Worm (Caenorhabditis elegans) whole organism, L1 larva: ENCODE measurements around the gene F42E8.1.

Experiments
- C04F5.9 ChIP-seq: sonication (generic microtip); optimal IDR thresholded peaks from 2 replicates; lab custom pipeline; 2016; ENCODE audit warnings: missing genetic modification characterization, missing compliant biosample characterization
- C16A3.4 ChIP-seq: fragments of 150-350 bp; optimal IDR thresholded peaks from 2 replicates; lab custom pipeline; 2014; ENCODE audit warnings: missing biosample characterization, missing genetic modification characterization
- C34B4.2 ChIP-seq: sonication (generic microtip); optimal IDR thresholded peaks from 2 replicates; lab custom pipeline; 2017; ENCODE audit warnings: mild to moderate bottlenecking, missing genetic modification characterization, missing compliant biosample characterization
- aha-1 ChIP-seq: fragments of 150-350 bp; optimal IDR thresholded peaks from 2 replicates; lab custom pipeline; 2014; ENCODE audit warnings: missing biosample characterization, missing genetic modification characterization
- aly-2 ChIP-seq: fragments of 150-350 bp; optimal IDR thresholded peaks from 2 replicates; lab custom pipeline; 2014; ENCODE audit warnings: missing biosample characterization, missing genetic modification characterization
- ceh-63 ChIP-seq: fragments of 200-800 bp; sonication (Bioruptor generic); optimal IDR thresholded peaks from 2 replicates; lab custom pipeline; 2018; ENCODE audit warnings: mild to moderate bottlenecking, missing genetic modification characterization, missing compliant biosample characterization
- ceh-90 ChIP-seq: sonication (generic microtip); optimal IDR thresholded peaks from 2 replicates; lab custom pipeline; 2016; ENCODE audit warnings: missing genetic modification characterization, missing compliant biosample characterization
- ces-1 ChIP-seq: fragments of 150-350 bp; optimal IDR thresholded peaks from 2 replicates; lab custom pipeline; 2014; ENCODE audit warnings: missing biosample characterization, missing genetic modification reagents, missing genetic modification characterization
- dpl-1 ChIP-seq, 3 experiments: fragments of 150-350 bp in 2 of 3; sonication (generic microtip) in 1 of 3; optimal IDR thresholded peaks; 2 replicates each; lab custom pipeline; 2014 to 2017; ENCODE audit warnings: missing biosample characterization in 3 of 3, missing genetic modification characterization in 3 of 3, missing genetic modification reagents in 3 of 3
- dsc-1 ChIP-seq: sonication (generic microtip); optimal IDR thresholded peaks from 2 replicates; lab custom pipeline; 2016; ENCODE audit warnings: mild to moderate bottlenecking, missing genetic modification characterization, missing compliant biosample characterization
- efl-1 ChIP-seq, 4 experiments: fragments of 150-350 bp; optimal IDR thresholded peaks in 3 of 4; peaks in 1 of 4; 1 replicate in 1 of 4; 2 replicates in 3 of 4; lab custom pipeline; 2014; ENCODE audit warnings: missing biosample characterization in 2 of 4, missing genetic modification characterization in 2 of 4, missing genetic modification reagents in 2 of 4
- efl-3 ChIP-seq: fragments of 200-800 bp; sonication (Bioruptor generic); optimal IDR thresholded peaks from 2 replicates; lab custom pipeline; 2018; ENCODE audit warnings: mild to moderate bottlenecking, missing genetic modification characterization, missing compliant biosample characterization
- egl-13 ChIP-seq: sonication (generic microtip); optimal IDR thresholded peaks from 2 replicates; lab custom pipeline; 2016; ENCODE audit warnings: missing genotype, missing genetic modification reagents, missing genetic modification characterization, missing compliant biosample characterization
- egl-27 ChIP-seq, 2 experiments: fragments of 150-350 bp in 1 of 2; sonication (generic microtip); optimal IDR thresholded peaks; 3 replicates each; lab custom pipeline; 2017 to 2018; ENCODE audit warnings: missing biosample characterization in 2 of 2, missing genetic modification characterization in 2 of 2, missing genetic modification reagents in 2 of 2
- elt-2 ChIP-seq: sonication (generic microtip); optimal IDR thresholded peaks from 2 replicates; lab custom pipeline; 2016; ENCODE audit warnings: missing genetic modification characterization, mild to moderate bottlenecking, inconsistent platforms, missing compliant biosample characterization, missing genetic modification reagents
- elt-3 ChIP-seq, 6 experiments: fragments of 150-350 bp in 1 of 6; sonication (generic microtip); optimal IDR thresholded peaks; 2 replicates each; lab custom pipeline; 2017 to 2018; ENCODE audit warnings: missing biosample characterization in 6 of 6, missing genetic modification characterization in 6 of 6, inconsistent platforms in 1 of 6
- fkh-4 ChIP-seq: sonication (generic microtip); optimal IDR thresholded peaks from 2 replicates; lab custom pipeline; 2016; ENCODE audit warnings: missing compliant biosample characterization, missing genetic modification characterization, borderline replicate concordance
- fos-1 ChIP-seq: fragments of 150-350 bp; optimal IDR thresholded peaks from 2 replicates; lab custom pipeline; 2014; ENCODE audit warnings: missing biosample characterization, missing genetic modification characterization
- grh-1 ChIP-seq: fragments of 200-800 bp; sonication (Bioruptor generic); IDR thresholded peaks from 2 replicates; pipeline ENCODE4 v1.3.6; 2022; ENCODE audit warnings: missing genetic modification reagents, missing genetic modification characterization, missing compliant biosample characterization
- hlh-17 ChIP-seq: fragments of 200-800 bp; sonication (Bioruptor generic); optimal IDR thresholded peaks from 2 replicates; lab custom pipeline; 2018; ENCODE audit warnings: missing genetic modification characterization, mild to moderate bottlenecking, missing compliant biosample characterization, moderate library complexity, borderline replicate concordance
- hpl-2 ChIP-seq: fragments of 150-350 bp; optimal IDR thresholded peaks from 2 replicates; lab custom pipeline; 2014; ENCODE audit warnings: missing biosample characterization, missing genetic modification reagents, missing genetic modification characterization
- irx-1 ChIP-seq: sonication (generic microtip); optimal IDR thresholded peaks from 2 replicates; lab custom pipeline; 2016; ENCODE audit warnings: missing genetic modification characterization, missing compliant biosample characterization
- isw-1 ChIP-seq: fragments of 200-800 bp; sonication (Bioruptor generic); IDR thresholded peaks from 2 replicates; pipeline ENCODE4 v1.3.6; 2022; ENCODE audit warnings: missing genetic modification characterization, missing compliant biosample characterization
- jun-1 ChIP-seq: fragments of 150-350 bp; optimal IDR thresholded peaks from 2 replicates; lab custom pipeline; 2014; ENCODE audit warnings: missing biosample characterization, missing genetic modification reagents, missing genetic modification characterization
- lin-13 ChIP-seq: fragments of 150-350 bp; optimal IDR thresholded peaks from 2 replicates; lab custom pipeline; 2014; ENCODE audit warnings: missing biosample characterization, missing genetic modification reagents, missing genetic modification characterization
- lin-15B ChIP-seq: fragments of 150-350 bp; sonication (generic microtip); optimal IDR thresholded peaks from 3 replicates; lab custom pipeline; 2014; ENCODE audit warnings: missing biosample characterization, missing genetic modification characterization
- lsy-2 ChIP-seq, 2 experiments: fragments of 150-350 bp; optimal IDR thresholded peaks; 2 replicates each; lab custom pipeline; 2014; ENCODE audit warnings: missing biosample characterization in 2 of 2, missing genetic modification characterization in 2 of 2
- nhr-11 ChIP-seq: fragments of 150-350 bp; optimal IDR thresholded peaks from 2 replicates; lab custom pipeline; 2014; ENCODE audit warnings: missing biosample characterization, missing genetic modification characterization
- nhr-12 ChIP-seq: sonication (generic microtip); optimal IDR thresholded peaks from 2 replicates; lab custom pipeline; 2017; ENCODE audit warnings: missing biosample characterization, missing genetic modification characterization
- nhr-19 ChIP-seq: fragments of 200-800 bp; sonication (Bioruptor generic); conservative IDR thresholded peaks from 2 replicates; pipeline ENCODE4 v1.3.6; 2022; ENCODE audit warnings: missing genetic modification characterization, missing compliant biosample characterization
- nhr-20 ChIP-seq: sonication (generic microtip); optimal IDR thresholded peaks from 2 replicates; lab custom pipeline; 2016; ENCODE audit warnings: mild to moderate bottlenecking, missing genetic modification characterization, missing compliant biosample characterization
- nhr-237 ChIP-seq: fragments of 150-350 bp; optimal IDR thresholded peaks from 2 replicates; lab custom pipeline; 2014; ENCODE audit warnings: missing biosample characterization, missing genetic modification characterization
- nhr-71 ChIP-seq: sonication (generic microtip); optimal IDR thresholded peaks from 2 replicates; lab custom pipeline; 2016; ENCODE audit warnings: mild to moderate bottlenecking, missing genetic modification characterization, moderate library complexity, missing compliant biosample characterization
- nhr-76 ChIP-seq: sonication (generic microtip); optimal IDR thresholded peaks from 2 replicates; lab custom pipeline; 2017; ENCODE audit warnings: missing biosample characterization, missing genetic modification characterization
- nhr-77 ChIP-seq: fragments of 150-350 bp; optimal IDR thresholded peaks from 2 replicates; lab custom pipeline; 2014; ENCODE audit warnings: missing biosample characterization, missing genetic modification characterization
- nhr-84 ChIP-seq: sonication (generic microtip); optimal IDR thresholded peaks from 2 replicates; lab custom pipeline; 2017; ENCODE audit warnings: missing biosample characterization, missing genetic modification characterization
- pax-3 ChIP-seq: fragments of 200-800 bp; sonication (Bioruptor generic); optimal IDR thresholded peaks from 2 replicates; lab custom pipeline; 2018; ENCODE audit warnings: mild to moderate bottlenecking, missing genetic modification characterization, moderate library complexity, missing compliant biosample characterization
- pqm-1 ChIP-seq: sonication (generic microtip); optimal IDR thresholded peaks from 3 replicates; lab custom pipeline; 2017; ENCODE audit warnings: missing biosample characterization, missing genetic modification characterization
- snpc-4 ChIP-seq: fragments of 150-350 bp; optimal IDR thresholded peaks from 2 replicates; lab custom pipeline; 2014; ENCODE audit warnings: missing biosample characterization, missing genetic modification characterization
- snu-23 ChIP-seq: sonication (generic microtip); optimal IDR thresholded peaks from 2 replicates; lab custom pipeline; 2016; ENCODE audit warnings: missing genetic modification characterization, missing compliant biosample characterization
- swsn-7 ChIP-seq: sonication (generic microtip); optimal IDR thresholded peaks from 2 replicates; lab custom pipeline; 2016; ENCODE audit warnings: missing genetic modification characterization, missing compliant biosample characterization
- tlp-1 ChIP-seq: fragments of 150-350 bp; optimal IDR thresholded peaks from 2 replicates; lab custom pipeline; 2014; ENCODE audit warnings: missing biosample characterization, missing genetic modification characterization
- unc-130 ChIP-seq: fragments of 150-350 bp; optimal IDR thresholded peaks from 2 replicates; lab custom pipeline; 2017; ENCODE audit warnings: missing biosample characterization, missing genetic modification characterization, inconsistent platforms
- unc-30 ChIP-seq: sonication (generic microtip); optimal IDR thresholded peaks from 2 replicates; lab custom pipeline; 2017; ENCODE audit warnings: missing biosample characterization, missing genetic modification characterization
- unc-62 ChIP-seq: fragments of 150-350 bp; optimal IDR thresholded peaks from 2 replicates; lab custom pipeline; 2014; ENCODE audit warnings: missing biosample characterization, missing genetic modification reagents, missing genetic modification characterization
- unc-98 ChIP-seq: fragments of 200-800 bp; sonication (Bioruptor generic); IDR thresholded peaks from 2 replicates; pipeline ENCODE4 v1.3.6; 2022; ENCODE audit warnings: missing genetic modification characterization, missing compliant biosample characterization
- vab-15 ChIP-seq: sonication (generic microtip); optimal IDR thresholded peaks from 2 replicates; lab custom pipeline; 2017; ENCODE audit warnings: missing genotype, mild to moderate bottlenecking, missing genetic modification characterization, missing compliant biosample characterization
- xbp-1 ChIP-seq: sonication (generic microtip); optimal IDR thresholded peaks from 2 replicates; lab custom pipeline; 2016; ENCODE audit warnings: missing genetic modification characterization, missing compliant biosample characterization
- zag-1 ChIP-seq: fragments of 150-350 bp; optimal IDR thresholded peaks from 2 replicates; lab custom pipeline; 2014; ENCODE audit warnings: missing biosample characterization, missing genetic modification characterization
- zip-4 ChIP-seq: fragments of 200-800 bp; sonication (Bioruptor generic); optimal IDR thresholded peaks from 2 replicates; lab custom pipeline; 2018; ENCODE audit warnings: mild to moderate bottlenecking, missing genetic modification characterization, moderate library complexity, missing compliant biosample characterization

The F42E8.1 gene

DNA sequence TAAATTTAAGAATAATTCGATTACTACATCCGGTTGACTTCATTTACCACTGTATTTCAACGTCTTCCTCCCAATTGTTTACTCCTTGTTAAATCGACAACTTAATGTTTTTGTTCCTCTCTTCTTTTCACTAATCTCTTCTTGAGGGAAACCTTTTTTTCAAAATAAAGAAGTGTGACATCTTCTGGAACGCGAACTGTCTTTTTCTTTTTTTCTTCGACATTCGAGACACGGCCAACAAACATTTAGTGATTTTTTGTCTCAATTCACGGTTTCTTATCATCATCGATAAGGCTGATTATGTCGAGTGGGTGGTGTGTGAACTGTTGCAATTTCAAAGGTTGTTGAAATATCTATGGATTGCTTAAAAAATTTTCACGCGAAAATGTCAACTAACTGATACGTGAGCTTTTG is 23.3 kb downstream of the F42E8.1 start (continued):
- TF ChIP-seq pax-3 (tag; lab: Kevin White, UChicago) (no peak), unc-130 (no peak), ceh-63 (GFP tag; lab: Kevin White, UChicago) (no peak), zag-1 (tag; lab: Kevin White, UChicago) (no peak), hpl-2 (no peak), C34B4.2 (no peak), elt-3 (tag; optimal IDR thresholded peaks at IDR 0.05; lab: Kevin White, UChicago) (peak in 2 of 6 experiments; percentile 50 to 87), nhr-12 (tag; lab: Kevin White, UChicago) (no peak), C04F5.9 (tag; lab: Kevin White, UChicago) (no peak), hlh-17 (GFP tag; lab: Kevin White, UChicago) (no peak)

DNA sequence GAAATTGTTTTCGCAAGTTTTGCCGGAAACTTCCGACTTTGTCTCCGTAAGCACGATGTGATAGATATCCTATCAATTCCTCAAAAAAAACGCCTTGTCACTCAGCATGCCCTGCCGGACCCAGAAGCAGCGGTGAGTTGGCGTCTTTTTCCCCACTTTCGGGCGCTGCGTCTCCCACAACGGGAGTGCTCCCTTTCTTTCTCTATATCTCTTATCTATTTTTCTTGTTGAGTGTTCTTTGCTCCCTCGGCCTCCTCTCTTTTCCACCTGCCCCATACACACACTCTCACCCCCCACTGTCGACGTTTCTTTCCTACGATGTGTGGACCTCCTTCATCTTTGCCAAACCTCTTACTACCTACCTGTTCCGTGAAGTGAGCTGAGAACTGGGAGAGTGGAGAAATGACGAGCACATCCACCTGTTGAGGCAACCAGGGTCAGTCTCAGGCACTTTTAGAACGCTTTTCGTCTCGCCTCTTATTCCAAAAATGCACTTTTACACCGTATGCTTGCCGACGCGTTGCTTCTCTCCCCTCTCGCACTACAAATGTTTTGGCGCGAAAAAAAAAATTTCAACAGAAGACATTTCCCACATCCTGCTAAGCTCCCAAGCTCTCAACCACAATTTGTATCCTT is 24.1 kb downstream of the F42E8.1 start:
- TF ChIP-seq nhr-71 (peak; percentile 93), jun-1 (tag; lab: Kevin White, UChicago) (peak; percentile 64), vab-15 (tag; lab: Kevin White, UChicago) (no peak), ces-1 (GFP tag; lab: Kevin White, UChicago) (no peak), dsc-1 (tag; lab: Kevin White, UChicago) (peak; percentile 25), snpc-4 (no peak), fos-1 (tag; lab: Kevin White, UChicago) (peak; percentile 6), lin-13 (peak; percentile 65), swsn-7 (tag; lab: Kevin White, UChicago) (peak; percentile 78), nhr-19 (GFP tag; lab: Robert Waterston, UW) (peak; percentile 100), unc-62 (GFP tag; lab: Kevin White, UChicago) (peak; percentile 55), C34B4.2 (no peak), isw-1 (GFP tag; lab: Robert Waterston, UW) (no peak; the same call in 1 of the 2 replicates), egl-27 (tag; optimal IDR thresholded peaks at IDR 0.05; lab: Kevin White, UChicago) (peak; percentile 43 to 48), nhr-77 (peak; percentile 64), lsy-2 (tag; optimal IDR thresholded peaks at IDR 0.05; lab: Kevin White, UChicago) (peak; percentile 66 to 68), nhr-20 (tag; lab: Kevin White, UChicago) (peak; percentile 90), efl-1 (optimal IDR thresholded peaks at IDR 0.05; lab: Kevin White, UChicago) (peak; percentile 44 to 52), efl-1 (GFP tag; optimal IDR thresholded peaks at IDR 0.05 in 1 of 2; lab: Kevin White, UChicago) (peak; percentile 29 to 92), C16A3.4 (tag; lab: Kevin White, UChicago) (peak; percentile 51), elt-2 (tag; lab: Kevin White, UChicago) (peak; percentile 24), nhr-237 (tag; lab: Kevin White, UChicago) (peak; percentile 21), egl-13 (tag; lab: Kevin White, UChicago) (peak; percentile 58), unc-130 (peak; percentile 71), unc-30 (no peak), xbp-1 (peak; percentile 61), pqm-1 (tag; lab: Kevin White, UChicago) (no peak), tlp-1 (tag; lab: Kevin White, UChicago) (no peak), lin-15B (peak; percentile 16), zip-4 (peak; percentile 46), dpl-1 (GFP tag; optimal IDR thresholded peaks at IDR 0.05; lab: Kevin White, UChicago) (peak in 2 of 3 experiments; percentile 22 to 38), grh-1 (GFP tag; lab: Robert Waterston, UW) (peak; percentile 65), snu-23 (GFP tag; lab: Kevin White, UChicago) (peak; percentile 85), aly-2 (tag; lab: Kevin White, UChicago) (no peak), nhr-76 (no peak), ceh-90 (tag; lab: Kevin White, UChicago) (no peak), irx-1 (tag; lab: Kevin White, UChicago) (peak; percentile 40), efl-3 (GFP tag; lab: Kevin White, UChicago) (no peak), unc-98 (GFP tag; lab: Robert Waterston, UW) (no peak), nhr-11 (tag; lab: Kevin White, UChicago) (peak; percentile 28), nhr-84 (tag; lab: Kevin White, UChicago) (no peak), aha-1 (no peak), hlh-17 (GFP tag; lab: Kevin White, UChicago) (no peak), fkh-4 (peak; percentile 11)
